Fruit fly (Drosophila melanogaster) whole organism, prepupa: ENCODE data around the gene CG15012.
A peak's percentile ranks its signal among the peaks of the same experiment; 100 is the strongest.

Experiments used
- Blimp-1 ChIP-seq: fragments of 200-800 bp; sonication (Bioruptor generic); optimal IDR thresholded peaks from 3 replicates; lab custom pipeline; 2017; ENCODE audit warnings: missing biosample characterization, missing genetic modification characterization, mild to moderate bottlenecking, moderate library complexity, missing genetic modification reagents
- CG10631 ChIP-seq: fragments of 200-800 bp; sonication (Bioruptor generic); optimal IDR thresholded peaks from 2 replicates; lab custom pipeline; 2016; ENCODE audit warnings: missing biosample characterization, missing genetic modification characterization
- CG10669 ChIP-seq: fragments of 200-800 bp; sonication (Bioruptor generic); optimal IDR thresholded peaks from 3 replicates; lab custom pipeline; 2018; ENCODE audit warnings: missing biosample characterization, mild to moderate bottlenecking, missing genetic modification characterization, moderate library complexity
- CG11762 ChIP-seq: fragments of 200-800 bp; sonication (Bioruptor generic); optimal IDR thresholded peaks from 3 replicates; lab custom pipeline; 2016; ENCODE audit warnings: missing biosample characterization, missing genetic modification characterization; ENCODE audit not compliant: insufficient read depth
- CG11902 ChIP-seq: fragments of 200-800 bp; sonication (Bioruptor generic); optimal IDR thresholded peaks from 3 replicates; lab custom pipeline; 2016; ENCODE audit warnings: missing biosample characterization, missing genetic modification characterization
- CG15336 ChIP-seq: fragments of 200-800 bp; sonication (Bioruptor generic); IDR thresholded peaks from 2 replicates; pipeline ENCODE4 v1.3.6; 2022; ENCODE audit warnings: missing biosample characterization, missing genetic modification characterization
- CG1621 ChIP-seq: fragments of 200-800 bp; sonication (Bioruptor generic); optimal IDR thresholded peaks from 3 replicates; lab custom pipeline; 2018; ENCODE audit warnings: missing biosample characterization, mild to moderate bottlenecking, missing genetic modification characterization
- CG3032 ChIP-seq: fragments of 200-800 bp; optimal IDR thresholded peaks from 2 replicates; lab custom pipeline; 2019; ENCODE audit warnings: missing biosample characterization, mild to moderate bottlenecking, missing genetic modification characterization, moderate library complexity
- CG31627 ChIP-seq: fragments of 200-800 bp; sonication (Bioruptor generic); optimal IDR thresholded peaks from 3 replicates; lab custom pipeline; 2016; ENCODE audit warnings: missing biosample characterization, missing genetic modification characterization
- CG32006 ChIP-seq: fragments of 200-800 bp; sonication (Bioruptor generic); optimal IDR thresholded peaks from 3 replicates; lab custom pipeline; 2017; ENCODE audit warnings: missing biosample characterization, mild to moderate bottlenecking, missing genetic modification characterization
- CG3919 ChIP-seq: fragments of 200-800 bp; sonication (Bioruptor generic); optimal IDR thresholded peaks from 3 replicates; lab custom pipeline; 2016; ENCODE audit warnings: missing biosample characterization, missing genetic modification characterization
- CG4318 ChIP-seq: fragments of 200-800 bp; sonication (Bioruptor generic); optimal IDR thresholded peaks from 3 replicates; lab custom pipeline; 2017; ENCODE audit warnings: missing biosample characterization, mild to moderate bottlenecking, missing genetic modification characterization
- CG6163 ChIP-seq: fragments of 200-800 bp; sonication (Bioruptor generic); IDR thresholded peaks from 3 replicates; pipeline ENCODE4 v1.3.6; 2022; ENCODE audit warnings: missing biosample characterization, missing genetic modification characterization
- CG6276 ChIP-seq: fragments of 200-800 bp; sonication (Bioruptor generic); optimal IDR thresholded peaks from 2 replicates; lab custom pipeline; 2017; ENCODE audit warnings: missing biosample characterization, mild to moderate bottlenecking, missing genetic modification characterization
- CG6808 ChIP-seq: fragments of 200-800 bp; sonication (Bioruptor generic); optimal IDR thresholded peaks from 3 replicates; lab custom pipeline; 2017; ENCODE audit warnings: missing biosample characterization, missing genetic modification characterization, mild to moderate bottlenecking, moderate library complexity, missing genetic modification reagents
- CG7368 ChIP-seq: fragments of 200-800 bp; sonication (Bioruptor generic); optimal IDR thresholded peaks from 3 replicates; lab custom pipeline; 2016; ENCODE audit warnings: missing biosample characterization, missing genetic modification characterization
- CG8119 ChIP-seq: fragments of 200-800 bp; sonication (Bioruptor generic); IDR thresholded peaks from 3 replicates; pipeline ENCODE4 v1.3.6; 2022; ENCODE audit warnings: missing biosample characterization, missing genetic modification characterization
- CG8319 ChIP-seq: fragments of 200-800 bp; sonication (Bioruptor generic); optimal IDR thresholded peaks from 3 replicates; lab custom pipeline; 2016; ENCODE audit warnings: missing biosample characterization, missing genetic modification characterization
- CG9139 ChIP-seq: fragments of 200-800 bp; sonication (Bioruptor generic); optimal IDR thresholded peaks from 3 replicates; lab custom pipeline; 2017; ENCODE audit warnings: missing biosample characterization, mild to moderate bottlenecking, missing genetic modification characterization
- Eip78C ChIP-seq: fragments of 200-800 bp; sonication (Bioruptor generic); peaks from one replicate; lab custom pipeline; 2016; ENCODE audit warnings: missing biosample characterization, missing genetic modification characterization
- Ets21C ChIP-seq: fragments of 200-800 bp; sonication (Bioruptor generic); optimal IDR thresholded peaks from 3 replicates; lab custom pipeline; 2016; ENCODE audit warnings: missing biosample characterization, missing genetic modification characterization
- Ets96B ChIP-seq: fragments of 200-800 bp; optimal IDR thresholded peaks from 2 replicates; lab custom pipeline; 2019; ENCODE audit warnings: missing biosample characterization, mild to moderate bottlenecking, missing genetic modification characterization, moderate library complexity
- Gug ChIP-seq: fragments of 200-800 bp; sonication (Bioruptor generic); IDR thresholded peaks from 2 replicates; pipeline ENCODE4 v1.3.6; 2022; ENCODE audit warnings: missing biosample characterization, missing genetic modification characterization
- Hr38 ChIP-seq: sonication (Bioruptor generic); optimal IDR thresholded peaks from 2 replicates; lab custom pipeline; 2016; ENCODE audit warnings: missing biosample characterization, missing genetic modification characterization
- Hr39 ChIP-seq: fragments of 200-800 bp; sonication (Bioruptor generic); optimal IDR thresholded peaks from 2 replicates; lab custom pipeline; 2016; ENCODE audit warnings: missing biosample characterization, missing genetic modification characterization
- Hr4 ChIP-seq: fragments of 200-800 bp; sonication (Bioruptor generic); optimal IDR thresholded peaks from 3 replicates; lab custom pipeline; 2016; ENCODE audit warnings: missing biosample characterization, missing genetic modification characterization
- Lpt ChIP-seq: fragments of 200-800 bp; sonication (Bioruptor generic); optimal IDR thresholded peaks from 3 replicates; lab custom pipeline; 2016; ENCODE audit warnings: missing biosample characterization, missing genetic modification characterization
- Smox ChIP-seq: fragments of 200-800 bp; sonication (Bioruptor generic); optimal IDR thresholded peaks from 3 replicates; lab custom pipeline; 2016; ENCODE audit warnings: missing biosample characterization, missing genetic modification characterization
- Sox102F ChIP-seq: fragments of 200-800 bp; sonication (Bioruptor generic); optimal IDR thresholded peaks from 2 replicates; lab custom pipeline; 2016; ENCODE audit warnings: missing biosample characterization, mild to moderate bottlenecking, missing genetic modification characterization
- Sox14 ChIP-seq: fragments of 200-800 bp; sonication (Bioruptor generic); optimal IDR thresholded peaks from 3 replicates; lab custom pipeline; 2016; ENCODE audit warnings: missing biosample characterization, missing genetic modification characterization
- Sox15 ChIP-seq: fragments of 200-800 bp; sonication (Bioruptor generic); optimal IDR thresholded peaks from 3 replicates; lab custom pipeline; 2016; ENCODE audit warnings: missing biosample characterization, missing genetic modification characterization
- acj6 ChIP-seq: fragments of 200-800 bp; sonication (Bioruptor generic); optimal IDR thresholded peaks from 3 replicates; lab custom pipeline; 2016; ENCODE audit warnings: missing biosample characterization, missing genetic modification characterization
- cyc ChIP-seq: fragments of 200-800 bp; sonication (Bioruptor generic); optimal IDR thresholded peaks from 3 replicates; lab custom pipeline; 2016; ENCODE audit warnings: missing biosample characterization, missing genetic modification characterization
- dac ChIP-seq: fragments of 200-800 bp; sonication (Bioruptor generic); optimal IDR thresholded peaks from 2 replicates; lab custom pipeline; 2017; ENCODE audit warnings: missing biosample characterization, mild to moderate bottlenecking, missing genetic modification characterization
- dsx ChIP-seq: fragments of 200-800 bp; optimal IDR thresholded peaks from 3 replicates; lab custom pipeline; 2019; ENCODE audit warnings: missing biosample characterization, mild to moderate bottlenecking, missing genetic modification characterization, moderate library complexity; ENCODE audit not compliant: poor library complexity, severe bottlenecking
- fd59A ChIP-seq: fragments of 200-800 bp; sonication (Bioruptor generic); optimal IDR thresholded peaks from 2 replicates; lab custom pipeline; 2017; ENCODE audit warnings: missing biosample characterization, mild to moderate bottlenecking, missing genetic modification characterization, missing genetic modification reagents
- fd85E ChIP-seq: fragments of 200-800 bp; sonication (Bioruptor generic); optimal IDR thresholded peaks from 3 replicates; lab custom pipeline; 2016; ENCODE audit warnings: missing biosample characterization, missing genetic modification characterization
- fkh ChIP-seq: fragments of 200-800 bp; sonication (Bioruptor generic); optimal IDR thresholded peaks from 3 replicates; lab custom pipeline; 2017; ENCODE audit warnings: missing biosample characterization, mild to moderate bottlenecking, missing genetic modification characterization, moderate library complexity
- lz ChIP-seq: fragments of 200-800 bp; sonication (Bioruptor generic); optimal IDR thresholded peaks from 3 replicates; lab custom pipeline; 2016; ENCODE audit warnings: missing biosample characterization, missing genetic modification characterization
- net ChIP-seq: fragments of 200-800 bp; sonication (Bioruptor generic); optimal IDR thresholded peaks from 3 replicates; lab custom pipeline; 2016; ENCODE audit warnings: missing biosample characterization, missing genetic modification characterization
- pdm3 ChIP-seq: fragments of 200-800 bp; sonication (Bioruptor generic); optimal IDR thresholded peaks from 3 replicates; lab custom pipeline; 2016; ENCODE audit warnings: missing biosample characterization, missing genetic modification characterization
- spab ChIP-seq: fragments of 200-800 bp; sonication (Bioruptor generic); optimal IDR thresholded peaks from 2 replicates; lab custom pipeline; 2017; ENCODE audit warnings: missing biosample characterization, mild to moderate bottlenecking, missing genetic modification characterization, missing genetic modification reagents
- ss ChIP-seq, 2 experiments: fragments of 200-800 bp; sonication (Bioruptor generic); optimal IDR thresholded peaks; 2 replicates in 1 of 2; 3 replicates in 1 of 2; lab custom pipeline; 2017 to 2018; ENCODE audit warnings: mild to moderate bottlenecking in 2 of 2, missing biosample characterization in 2 of 2, missing genetic modification characterization in 2 of 2, moderate library complexity in 1 of 2
- svp ChIP-seq: fragments of 200-800 bp; sonication (Bioruptor generic); peaks from one replicate; lab custom pipeline; 2016; ENCODE audit warnings: missing biosample characterization, missing genetic modification characterization
- topi ChIP-seq: fragments of 200-800 bp; sonication (Bioruptor generic); optimal IDR thresholded peaks from 3 replicates; lab custom pipeline; 2016; ENCODE audit warnings: missing biosample characterization, missing genetic modification characterization
- vri ChIP-seq: fragments of 200-800 bp; sonication (Bioruptor generic); optimal IDR thresholded peaks from 3 replicates; lab custom pipeline; 2016; ENCODE audit warnings: missing biosample characterization, mild to moderate bottlenecking, missing genetic modification characterization

CG15012 gene

DNA sequence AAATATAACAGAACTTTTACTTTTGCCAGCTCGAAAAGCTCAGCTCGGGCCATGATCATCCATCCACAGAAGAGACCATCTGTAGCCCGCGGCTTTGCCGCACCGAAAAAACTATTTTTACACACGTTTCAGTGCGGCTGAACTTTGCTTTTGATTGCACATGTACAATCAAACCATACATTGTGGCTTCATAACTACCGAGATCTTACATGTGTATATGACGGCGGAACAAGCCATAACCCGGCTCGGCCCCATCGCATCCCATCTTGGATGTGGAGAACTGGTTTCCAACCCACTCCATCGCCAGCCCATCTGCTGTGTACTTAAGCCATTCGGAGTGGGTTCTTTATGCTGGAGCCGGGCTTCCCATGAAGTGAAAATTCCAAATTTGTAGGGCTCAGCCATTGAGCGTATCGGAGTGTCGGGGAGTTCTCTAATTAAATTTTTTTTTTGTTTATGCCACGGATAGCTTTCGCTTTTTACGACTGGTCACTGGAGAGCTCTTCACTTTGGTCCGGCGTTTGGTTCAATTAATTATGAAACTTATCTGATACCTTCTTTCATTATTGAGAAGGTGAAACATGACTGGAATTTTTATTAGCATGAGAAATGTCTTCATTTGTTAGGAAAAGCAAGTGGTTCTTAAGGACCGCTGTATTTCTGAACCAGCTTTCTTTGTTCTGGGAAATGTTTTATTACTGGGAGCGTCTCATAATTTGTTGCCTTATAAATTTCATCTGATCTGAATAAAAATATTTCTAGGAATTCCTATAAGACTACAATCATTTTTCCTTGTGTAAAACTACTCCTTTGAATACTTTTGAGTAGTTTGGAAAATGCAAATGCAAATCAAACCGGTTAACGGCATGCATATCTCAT, 20.9 kb downstream of the CG15012 start (continued):
- TF ChIP-seq CG1621 (tag; lab: Kevin White, UChicago) = no peak
- no peak for TF ChIP-seq lz (GFP tag; lab: Kevin White, UChicago)
- TF ChIP-seq CG6808 = no peak
- no peak for TF ChIP-seq Sox15 (GFP tag; lab: Kevin White, UChicago)
- TF ChIP-seq Lpt (GFP tag; lab: Kevin White, UChicago) = no peak
- peak; percentile 0 for TF ChIP-seq Sox102F (GFP tag; lab: Kevin White, UChicago)
- no peak for TF ChIP-seq svp
- peak; percentile 34 for TF ChIP-seq CG3032
- peak; percentile 73 for TF ChIP-seq Eip78C (GFP tag; lab: Kevin White, UChicago)
- TF ChIP-seq CG8319 (GFP tag; lab: Kevin White, UChicago) = no peak
- TF ChIP-seq vri (GFP tag; lab: Kevin White, UChicago) = no peak
- no peak for TF ChIP-seq Hr4 (GFP tag; lab: Kevin White, UChicago)
- peak; percentile 72 for TF ChIP-seq CG32006
- no peak for TF ChIP-seq pdm3 (GFP tag; lab: Kevin White, UChicago)

dm6 chr3L:4269920-4270319, 22.1 kb downstream of the CG15012 start:
- TF ChIP-seq spab (GFP tag; lab: Kevin White, UChicago) (peak; percentile 73), CG3032 (peak; percentile 83), net (GFP tag; lab: Kevin White, UChicago) (peak; percentile 70), Blimp-1 (peak; percentile 33), fkh (GFP tag; lab: Kevin White, UChicago) (no peak), Hr38 (GFP tag; lab: Kevin White, UChicago) (no peak), CG11902 (GFP tag; lab: Kevin White, UChicago) (peak; percentile 38), Ets96B (tag; lab: Kevin White, UChicago) (peak; percentile 78), CG10669 (peak; percentile 66), Sox15 (GFP tag; lab: Kevin White, UChicago) (peak; percentile 37), Hr4 (GFP tag; lab: Kevin White, UChicago) (peak; percentile 58), CG15336 (GFP tag; lab: Robert Waterston, UW) (peak; percentile 89), CG31627 (GFP tag; lab: Kevin White, UChicago) (peak; percentile 33), CG10631 (GFP tag; lab: Kevin White, UChicago) (peak; percentile 71), CG4318 (GFP tag; lab: Kevin White, UChicago) (peak; percentile 70), cyc (GFP tag; lab: Kevin White, UChicago) (peak; percentile 51), dac (GFP tag; lab: Kevin White, UChicago) (peak; percentile 13), vri (GFP tag; lab: Kevin White, UChicago) (peak; percentile 66), CG9139 (peak; percentile 74), lz (GFP tag; lab: Kevin White, UChicago) (peak; percentile 48), Gug (GFP tag; lab: Robert Waterston, UW) (peak; percentile 45), Sox102F (GFP tag; lab: Kevin White, UChicago) (peak; percentile 70), topi (peak; percentile 64), CG32006 (peak; percentile 90), Sox14 (GFP tag; lab: Kevin White, UChicago) (peak; percentile 30), acj6 (GFP tag; lab: Kevin White, UChicago) (peak; percentile 76), CG11762 (GFP tag; lab: Kevin White, UChicago) (peak; percentile 62), CG8119 (GFP tag; lab: Robert Waterston, UW) (peak; percentile 89), Ets21C (peak; percentile 12), Hr39 (peak; percentile 30), svp (no peak), CG1621 (tag; lab: Kevin White, UChicago) (peak; percentile 56), fd85E (peak; percentile 50), CG6808 (peak; percentile 79), fd59A (GFP tag; lab: Kevin White, UChicago) (peak; percentile 58), CG3919 (GFP tag; lab: Kevin White, UChicago) (peak; percentile 78), Smox (peak; percentile 63), CG6163 (GFP tag; lab: Robert Waterston, UW) (peak; percentile 79), CG7368 (GFP tag; lab: Kevin White, UChicago) (peak; percentile 51), pdm3 (GFP tag; lab: Kevin White, UChicago) (peak; percentile 59), CG6276 (GFP tag; lab: Kevin White, UChicago) (peak; percentile 80), dsx (peak; percentile 81), Lpt (GFP tag; lab: Kevin White, UChicago) (peak; percentile 74), ss (GFP tag; optimal IDR thresholded peaks at IDR 0.05; lab: Kevin White, UChicago) (peak; percentile 77)
